Worm (Caenorhabditis elegans) whole organism, mixed stage, embryonic: ENCODE data around the gene his-17.
A peak's percentile ranks its signal among the peaks of the same experiment; 100 is the strongest.

Source experiments
- M03D4.4 ChIP-seq: sonication (generic microtip); optimal IDR thresholded peaks from 2 replicates; lab custom pipeline; 2017; ENCODE audit warnings: mild to moderate bottlenecking, missing genetic modification characterization, missing compliant biosample characterization
- bed-3 ChIP-seq: fragments of 200-800 bp; sonication (Bioruptor generic); optimal IDR thresholded peaks from 3 replicates; lab custom pipeline; 2018; ENCODE audit warnings: mild to moderate bottlenecking, missing genetic modification characterization, moderate library complexity, missing compliant biosample characterization
- blmp-1 ChIP-seq: fragments of 150-350 bp; optimal IDR thresholded peaks from 2 replicates; lab custom pipeline; 2014; ENCODE audit warnings: missing biosample characterization, missing genetic modification characterization
- ceh-39 ChIP-seq: fragments of 150-350 bp; optimal IDR thresholded peaks from 2 replicates; lab custom pipeline; 2014; ENCODE audit warnings: missing biosample characterization, missing genetic modification characterization
- ceh-43 ChIP-seq: fragments of 200-800 bp; sonication (Bioruptor generic); optimal IDR thresholded peaks from 2 replicates; lab custom pipeline; 2018; ENCODE audit warnings: mild to moderate bottlenecking, missing genetic modification characterization, moderate library complexity, missing compliant biosample characterization
- ceh-83 ChIP-seq: fragments of 200-800 bp; sonication (Bioruptor generic); optimal IDR thresholded peaks from 2 replicates; lab custom pipeline; 2018; ENCODE audit warnings: mild to moderate bottlenecking, missing genetic modification characterization, missing compliant biosample characterization
- ces-1 ChIP-seq: fragments of 150-350 bp; optimal IDR thresholded peaks from 2 replicates; lab custom pipeline; 2014; ENCODE audit warnings: missing biosample characterization, missing genetic modification reagents, missing genetic modification characterization
- cnd-1 ChIP-seq: fragments of 200-800 bp; sonication (Bioruptor generic); optimal IDR thresholded peaks from 2 replicates; lab custom pipeline; 2018; ENCODE audit warnings: mild to moderate bottlenecking, missing genetic modification characterization, missing compliant biosample characterization
- drap-1 ChIP-seq: fragments of 200-800 bp; sonication (Bioruptor generic); optimal IDR thresholded peaks from 3 replicates; lab custom pipeline; 2018; ENCODE audit warnings: mild to moderate bottlenecking, missing genetic modification characterization, missing compliant biosample characterization
- elt-1 ChIP-seq: sonication (generic microtip); optimal IDR thresholded peaks from 2 replicates; lab custom pipeline; 2017; ENCODE audit warnings: missing genetic modification characterization, mild to moderate bottlenecking, missing compliant biosample characterization, antibody characterized with exemption, moderate library complexity, borderline replicate concordance; ENCODE audit not compliant: insufficient read depth
- elt-3 ChIP-seq: fragments of 150-350 bp; optimal IDR thresholded peaks from 2 replicates; lab custom pipeline; 2014; ENCODE audit warnings: missing biosample characterization, missing genetic modification characterization
- flh-1 ChIP-seq: fragments of 200-800 bp; sonication (Bioruptor generic); optimal IDR thresholded peaks from 2 replicates; lab custom pipeline; 2018; ENCODE audit warnings: mild to moderate bottlenecking, missing genetic modification characterization, moderate library complexity, missing compliant biosample characterization
- ham-2 ChIP-seq: fragments of 200-800 bp; sonication (Bioruptor generic); optimal IDR thresholded peaks from 2 replicates; lab custom pipeline; 2018; ENCODE audit warnings: mild to moderate bottlenecking, missing genetic modification characterization, missing compliant biosample characterization
- hlh-1 ChIP-seq: fragments of 150-350 bp; optimal IDR thresholded peaks from 2 replicates; lab custom pipeline; 2014; ENCODE audit warnings: missing biosample characterization, missing genetic modification reagents, missing genetic modification characterization
- lin-13 ChIP-seq: fragments of 150-350 bp; optimal IDR thresholded peaks from 2 replicates; lab custom pipeline; 2014; ENCODE audit warnings: missing biosample characterization, missing genetic modification characterization
- lin-32 ChIP-seq: fragments of 200-800 bp; sonication (Bioruptor generic); optimal IDR thresholded peaks from 2 replicates; lab custom pipeline; 2018; ENCODE audit warnings: mild to moderate bottlenecking, missing genetic modification characterization, missing compliant biosample characterization
- lsy-2 ChIP-seq: fragments of 150-350 bp; optimal IDR thresholded peaks from 2 replicates; lab custom pipeline; 2014; ENCODE audit warnings: missing biosample characterization, missing genetic modification characterization
- mab-5 ChIP-seq: fragments of 150-350 bp; optimal IDR thresholded peaks from 2 replicates; lab custom pipeline; 2014; ENCODE audit warnings: missing biosample characterization, missing genetic modification characterization
- mep-1 ChIP-seq: fragments of 150-350 bp; optimal IDR thresholded peaks from 2 replicates; lab custom pipeline; 2017; ENCODE audit warnings: missing biosample characterization, missing genetic modification reagents, missing genetic modification characterization, inconsistent platforms
- mls-2 ChIP-seq: sonication (generic microtip); optimal IDR thresholded peaks from 2 replicates; lab custom pipeline; 2016; ENCODE audit warnings: mild to moderate bottlenecking, missing genetic modification characterization, moderate library complexity, missing compliant biosample characterization
- nhr-12 ChIP-seq: fragments of 150-350 bp; optimal IDR thresholded peaks from 2 replicates; lab custom pipeline; 2014; ENCODE audit warnings: missing biosample characterization, missing genetic modification characterization
- nhr-2 ChIP-seq: fragments of 150-350 bp; optimal IDR thresholded peaks from 2 replicates; lab custom pipeline; 2014; ENCODE audit warnings: missing biosample characterization, missing genetic modification characterization
- nhr-237 ChIP-seq: fragments of 150-350 bp; optimal IDR thresholded peaks from 2 replicates; lab custom pipeline; 2014; ENCODE audit warnings: missing biosample characterization, missing genetic modification characterization
- nhr-28 ChIP-seq: fragments of 150-350 bp; optimal IDR thresholded peaks from 2 replicates; lab custom pipeline; 2014; ENCODE audit warnings: missing biosample characterization, missing genetic modification characterization
- nhr-76 ChIP-seq: sonication (generic microtip); optimal IDR thresholded peaks from 2 replicates; lab custom pipeline; 2017; ENCODE audit warnings: missing biosample characterization, missing genetic modification characterization
- pha-4 ChIP-seq: fragments of 150-350 bp; optimal IDR thresholded peaks from 2 replicates; lab custom pipeline; 2018; ENCODE audit warnings: missing biosample characterization, missing genetic modification reagents, missing genetic modification characterization
- sem-2 ChIP-seq: fragments of 200-800 bp; sonication (Bioruptor generic); optimal IDR thresholded peaks from 2 replicates; lab custom pipeline; 2018; ENCODE audit warnings: mild to moderate bottlenecking, missing genetic modification characterization, missing compliant biosample characterization
- snpc-4 ChIP-seq: fragments of 150-350 bp; optimal IDR thresholded peaks from 2 replicates; lab custom pipeline; 2014; ENCODE audit warnings: missing biosample characterization, missing genetic modification characterization
- sptf-1 ChIP-seq: sonication (generic microtip); optimal IDR thresholded peaks from 2 replicates; lab custom pipeline; 2017; ENCODE audit warnings: mild to moderate bottlenecking, missing genetic modification characterization, moderate library complexity, missing compliant biosample characterization
- tbx-8 ChIP-seq: fragments of 200-800 bp; sonication (Bioruptor generic); optimal IDR thresholded peaks from 2 replicates; lab custom pipeline; 2018; ENCODE audit warnings: mild to moderate bottlenecking, missing genetic modification characterization, moderate library complexity, missing compliant biosample characterization
- unc-120 ChIP-seq: sonication (generic microtip); optimal IDR thresholded peaks from 2 replicates; lab custom pipeline; 2017; ENCODE audit warnings: missing genetic modification characterization, missing compliant biosample characterization; ENCODE audit not compliant: poor library complexity, severe bottlenecking
- unc-39 ChIP-seq: fragments of 150-350 bp; optimal IDR thresholded peaks from 2 replicates; lab custom pipeline; 2014; ENCODE audit warnings: missing biosample characterization, missing genetic modification characterization
- unc-62 ChIP-seq: fragments of 150-350 bp; optimal IDR thresholded peaks from 2 replicates; lab custom pipeline; 2014; ENCODE audit warnings: missing biosample characterization, missing genetic modification reagents, missing genetic modification characterization
- zip-8 ChIP-seq: fragments of 150-350 bp; optimal IDR thresholded peaks from 2 replicates; lab custom pipeline; 2014; ENCODE audit warnings: missing biosample characterization, missing genetic modification characterization
- ztf-11 ChIP-seq: fragments of 150-350 bp; optimal IDR thresholded peaks from 2 replicates; lab custom pipeline; 2014; ENCODE audit warnings: missing biosample characterization, missing genetic modification characterization

The his-17 gene

ce11 chrV:8936791-8937475, 39.1 kb upstream of the his-17 start:
- TF ChIP-seq unc-120 = peak; percentile 4
- TF ChIP-seq unc-62 (GFP tag; lab: Kevin White, UChicago) = peak; percentile 77
- TF ChIP-seq nhr-237 = no peak
- TF ChIP-seq tbx-8 (GFP tag; lab: Kevin White, UChicago) = no peak
- TF ChIP-seq pha-4 (tag; lab: Kevin White, UChicago) = no peak
- no peak for TF ChIP-seq cnd-1 (tag; lab: Kevin White, UChicago)
- no peak for TF ChIP-seq sem-2 (GFP tag; lab: Kevin White, UChicago)
- no peak for TF ChIP-seq drap-1
- TF ChIP-seq nhr-76 (tag; lab: Kevin White, UChicago) = no peak
- TF ChIP-seq ceh-39 (tag; lab: Kevin White, UChicago) = no peak
- TF ChIP-seq lin-32 (GFP tag; lab: Kevin White, UChicago) = no peak
- TF ChIP-seq sptf-1 (tag; lab: Kevin White, UChicago) = no peak
- peak; percentile 92 for TF ChIP-seq hlh-1 (tag; lab: Kevin White, UChicago)
- no peak for TF ChIP-seq elt-3 (tag; lab: Kevin White, UChicago)
- no peak for TF ChIP-seq nhr-12
- no peak for TF ChIP-seq lsy-2 (tag; lab: Kevin White, UChicago)
- no peak for TF ChIP-seq mab-5 (tag; lab: Kevin White, UChicago)
- TF ChIP-seq flh-1 (GFP tag; lab: Kevin White, UChicago) = no peak
- TF ChIP-seq lin-13 (tag; lab: Kevin White, UChicago) = no peak
- no peak for TF ChIP-seq zip-8 (tag; lab: Kevin White, UChicago)
- no peak for TF ChIP-seq ztf-11 (tag; lab: Kevin White, UChicago)
- no peak for TF ChIP-seq bed-3 (GFP tag; lab: Kevin White, UChicago)
- no peak for TF ChIP-seq elt-1 (tag; lab: Kevin White, UChicago)
- TF ChIP-seq mls-2 (tag; lab: Kevin White, UChicago) = no peak

- TF ChIP-seq M03D4.4 = no peak
- TF ChIP-seq elt-3 (tag; lab: Kevin White, UChicago) = no peak
- TF ChIP-seq elt-1 (tag; lab: Kevin White, UChicago) = peak; percentile 49
- no peak for TF ChIP-seq drap-1
- TF ChIP-seq ztf-11 (tag; lab: Kevin White, UChicago) = no peak
- TF ChIP-seq sptf-1 (tag; lab: Kevin White, UChicago) = peak; percentile 35
- peak; percentile 21 for TF ChIP-seq pha-4 (tag; lab: Kevin White, UChicago)
- TF ChIP-seq ceh-83 (GFP tag; lab: Kevin White, UChicago) = no peak
- TF ChIP-seq tbx-8 (GFP tag; lab: Kevin White, UChicago) = no peak
- no peak for TF ChIP-seq bed-3 (GFP tag; lab: Kevin White, UChicago)
- no peak for TF ChIP-seq ceh-43 (GFP tag; lab: Kevin White, UChicago)
- no peak for TF ChIP-seq zip-8 (tag; lab: Kevin White, UChicago)
- TF ChIP-seq ham-2 (GFP tag; lab: Kevin White, UChicago) = peak; percentile 77
- TF ChIP-seq blmp-1 (tag; lab: Kevin White, UChicago) = peak; percentile 14
- TF ChIP-seq cnd-1 (tag; lab: Kevin White, UChicago) = no peak
- no peak for TF ChIP-seq ces-1 (GFP tag; lab: Kevin White, UChicago)
- TF ChIP-seq lsy-2 (tag; lab: Kevin White, UChicago) = no peak
- TF ChIP-seq nhr-28 (tag; lab: Kevin White, UChicago) = no peak
- peak; percentile 64 for TF ChIP-seq unc-120
- TF ChIP-seq mep-1 (tag; lab: Kevin White, UChicago) = no peak
- peak; percentile 17 for TF ChIP-seq nhr-237
- TF ChIP-seq lin-13 (tag; lab: Kevin White, UChicago) = no peak
- TF ChIP-seq nhr-2 (tag; lab: Kevin White, UChicago) = no peak
- TF ChIP-seq snpc-4 = no peak
- TF ChIP-seq lin-32 (GFP tag; lab: Kevin White, UChicago) = no peak
- TF ChIP-seq nhr-12 = no peak
- TF ChIP-seq ceh-39 (tag; lab: Kevin White, UChicago) = no peak
- TF ChIP-seq mls-2 (tag; lab: Kevin White, UChicago) = no peak
- TF ChIP-seq mab-5 (tag; lab: Kevin White, UChicago) = no peak
- no peak for TF ChIP-seq sem-2 (GFP tag; lab: Kevin White, UChicago)
- TF ChIP-seq hlh-1 (tag; lab: Kevin White, UChicago) = no peak
- TF ChIP-seq unc-62 (GFP tag; lab: Kevin White, UChicago) = peak; percentile 59
- TF ChIP-seq nhr-76 (tag; lab: Kevin White, UChicago) = no peak
- no peak for TF ChIP-seq flh-1 (GFP tag; lab: Kevin White, UChicago)
- no peak for TF ChIP-seq unc-39 (tag; lab: Kevin White, UChicago)
These were observed 38.4 kb upstream of the his-17 start, which contains the start of gene unc-23 for ce11 chrV:8936184-8936589. Gene unc-23, plus strand, starts transcription at chrV:8936359.
